Worm (Caenorhabditis elegans): Measurements from ENCODE around the gene gcc-2.
A peak's percentile ranks its signal among the peaks of the same experiment; 100 is the strongest.

Gene gcc-2

ce11 chrIII:9733333-9733732, 28.6 kb downstream of the gcc-2 start:
- no peak for TF ChIP-seq spr-3 (GFP tag; optimal IDR thresholded peaks at IDR 0.05)
- TF ChIP-seq nhr-76 (tag; optimal IDR thresholded peaks at IDR 0.05): no peak
- no peak for TF ChIP-seq lim-7 (GFP tag; IDR thresholded peaks at IDR 0.05)
- TF ChIP-seq unc-62 (GFP tag; optimal IDR thresholded peaks at IDR 0.05 in 1 of 2): peak in 1 of 2 experiments; percentile 55
- TF ChIP-seq unc-62 (tag; optimal IDR thresholded peaks at IDR 0.05): no peak
- no peak for TF ChIP-seq zip-11 (GFP tag; IDR thresholded peaks at IDR 0.05)
- TF ChIP-seq zfp-2 (tag; optimal IDR thresholded peaks at IDR 0.05): no peak

ce11 chrIII:9731313-9731912, 30.5 kb downstream of the gcc-2 start:
- TF ChIP-seq tra-1 (GFP tag; IDR thresholded peaks at IDR 0.05) (peak; percentile 64; the same call in 1 of the 2 replicates), ZK337.2 (GFP tag; IDR thresholded peaks at IDR 0.05) (peak; percentile 26; the same call in 1 of the 2 replicates), ztf-11 (tag; optimal IDR thresholded peaks at IDR 0.05) (no peak), nhr-11 (tag; optimal IDR thresholded peaks at IDR 0.05) (peak; percentile 16), unc-62 (GFP tag; optimal IDR thresholded peaks at IDR 0.05 in 1 of 2) (peak in 1 of 2 experiments; percentile 99), unc-62 (tag; optimal IDR thresholded peaks at IDR 0.05) (no peak), ceh-20 (GFP tag; IDR thresholded peaks at IDR 0.05) (peak; percentile 83), zfp-3 (GFP tag; conservative IDR thresholded peaks at IDR 0.05) (no peak)

ce11 chrIII:9730407-9730806, 31.5 kb downstream of the gcc-2 start:
- TF ChIP-seq F44E2.7 (GFP tag; IDR thresholded peaks at IDR 0.05) (no peak), aha-1 (tag) (peak; percentile 80)

ce11 chrIII:9727439-9727838, 34.5 kb downstream of the gcc-2 start, which contains the start of gene C07A9.12:
Gene C07A9.12, minus strand, starts transcription at chrIII:9727539.
- TF ChIP-seq F26F4.8 (GFP tag; conservative IDR thresholded peaks at IDR 0.05) (no peak), snpc-4 (tag; optimal IDR thresholded peaks at IDR 0.05) (no peak), nhr-28 (tag; optimal IDR thresholded peaks at IDR 0.05) (no peak), unc-62 (GFP tag; optimal IDR thresholded peaks at IDR 0.05 in 1 of 2) (no peak), unc-62 (tag; optimal IDR thresholded peaks at IDR 0.05) (no peak), daf-12 (tag; optimal IDR thresholded peaks at IDR 0.05) (no peak), mes-2 (tag; optimal IDR thresholded peaks at IDR 0.05; ENCODE audit: poor library complexity, severe bottlenecking) (no peak), dpl-1 (GFP tag; optimal IDR thresholded peaks at IDR 0.05) (no peak), F10B5.3 (tag; optimal IDR thresholded peaks at IDR 0.05) (no peak), F44E2.7 (GFP tag; IDR thresholded peaks at IDR 0.05) (no peak), nhr-111 (GFP tag; optimal IDR thresholded peaks at IDR 0.05) (no peak), fos-1 (tag; optimal IDR thresholded peaks at IDR 0.05) (no peak), nhr-42 (GFP tag; IDR thresholded peaks at IDR 0.05) (no peak), daf-16 (GFP tag; optimal IDR thresholded peaks at IDR 0.05) (no peak), daf-16 (tag; optimal IDR thresholded peaks at IDR 0.05) (no peak), ZK337.2 (GFP tag; IDR thresholded peaks at IDR 0.05) (no peak), nhr-11 (tag; optimal IDR thresholded peaks at IDR 0.05) (no peak), lsy-2 (tag; optimal IDR thresholded peaks at IDR 0.05) (no peak), Y48G9A.11 (GFP tag; IDR thresholded peaks at IDR 0.05) (no peak), Y5F2A.4 (GFP tag; optimal IDR thresholded peaks at IDR 0.05) (no peak), lin-39 (tag; optimal IDR thresholded peaks at IDR 0.05) (no peak), vab-7 (GFP tag; IDR thresholded peaks at IDR 0.05) (no peak)

ce11 chrIII:9725114-9725513, 36.8 kb downstream of the gcc-2 start, which contains the start of gene clec-162:
Gene clec-162, minus strand, starts transcription at chrIII:9725214.
- TF ChIP-seq lir-3 (tag; optimal IDR thresholded peaks at IDR 0.05) (no peak), tra-1 (GFP tag; IDR thresholded peaks at IDR 0.05) (no peak), nhr-48 (tag; optimal IDR thresholded peaks at IDR 0.05) (no peak), lsy-2 (tag; optimal IDR thresholded peaks at IDR 0.05) (no peak)
